Fruit fly (Drosophila melanogaster): Measurements from ENCODE around the gene CG10841.

- no peak for TF ChIP-seq insv (optimal IDR thresholded peaks at IDR 0.05)
- TF ChIP-seq Myc (optimal IDR thresholded peaks at IDR 0.05) = no peak
- no peak for TF ChIP-seq psq (optimal IDR thresholded peaks at IDR 0.05)
- no peak for TF ChIP-seq h (optimal IDR thresholded peaks at IDR 0.05)
- TF ChIP-seq Sin3A (optimal IDR thresholded peaks at IDR 0.05) = no peak
- no peak for TF ChIP-seq ttk (optimal IDR thresholded peaks at IDR 0.05)
Measured at dm6 chr3R:13660924-13661659, 29.4 kb downstream of the CG10841 start, which contains the start of gene B52.
